Fruit fly (Drosophila melanogaster) whole organism, wandering third instar larva: ENCODE measurements around the gene Or2a.
A peak's percentile ranks its signal among the peaks of the same experiment; 100 is the strongest.

Experiments used
- Abd-B ChIP-seq: fragments of >200 bp; optimal IDR thresholded peaks from 2 replicates; lab custom pipeline; 2017; ENCODE audit warnings: missing biosample characterization, missing genetic modification characterization
- CG32264 ChIP-seq: fragments of 200-800 bp; sonication (Bioruptor generic); optimal IDR thresholded peaks from 2 replicates; lab custom pipeline; 2016; ENCODE audit warnings: missing biosample characterization, missing genetic modification characterization
- CG9705 ChIP-seq: fragments of 200-800 bp; sonication (Bioruptor generic); optimal IDR thresholded peaks from 2 replicates; lab custom pipeline; 2018; ENCODE audit warnings: missing biosample characterization, mild to moderate bottlenecking, missing genetic modification characterization
- Dfd ChIP-seq: fragments of >200 bp; optimal IDR thresholded peaks from 2 replicates; lab custom pipeline; 2017; ENCODE audit warnings: missing biosample characterization, missing genetic modification characterization
- Dif ChIP-seq: fragments of 200-275, 200-300 bp; sonication (Bioruptor generic); optimal IDR thresholded peaks from 2 replicates; lab custom pipeline; 2018; ENCODE audit warnings: missing biosample characterization, missing genetic modification characterization; ENCODE audit not compliant: partially characterized antibody
- GATAd ChIP-seq: sonication (Bioruptor generic); optimal IDR thresholded peaks from 2 replicates; lab custom pipeline; 2016; ENCODE audit warnings: missing biosample characterization, missing genetic modification characterization
- HLH106 ChIP-seq: fragments of 200-800 bp; optimal IDR thresholded peaks from 3 replicates; lab custom pipeline; 2019; ENCODE audit warnings: missing biosample characterization, mild to moderate bottlenecking, missing genetic modification characterization, moderate library complexity
- Hnf4 ChIP-seq: fragments of 200-800 bp; sonication (Bioruptor generic); optimal IDR thresholded peaks from 2 replicates; lab custom pipeline; 2016; ENCODE audit warnings: missing biosample characterization, mild to moderate bottlenecking, missing genetic modification characterization
- Hr78 ChIP-seq: fragments of >200 bp; optimal IDR thresholded peaks from 2 replicates; lab custom pipeline; 2017; ENCODE audit warnings: missing biosample characterization, missing genetic modification characterization
- Hr83 ChIP-seq: fragments of 200-300 bp; sonication (Bioruptor generic); optimal IDR thresholded peaks from 2 replicates; lab custom pipeline; 2016; ENCODE audit warnings: missing biosample characterization, mild to moderate bottlenecking, missing genetic modification characterization, moderate library complexity; ENCODE audit not compliant: poor library complexity, severe bottlenecking
- Jra ChIP-seq: sonication (Bioruptor generic); optimal IDR thresholded peaks from 2 replicates; lab custom pipeline; 2016; ENCODE audit warnings: missing biosample characterization, missing genetic modification characterization
- Mio ChIP-seq: sonication (Bioruptor generic); optimal IDR thresholded peaks from 2 replicates; lab custom pipeline; 2016; ENCODE audit warnings: missing biosample characterization, missing genetic modification characterization
- N ChIP-seq: fragments of >200 bp; optimal IDR thresholded peaks from 2 replicates; lab custom pipeline; 2018; ENCODE audit warnings: missing biosample characterization, missing external identifiers, missing genetic modification characterization
- OdsH ChIP-seq: fragments of 200-800 bp; sonication (Bioruptor generic); optimal IDR thresholded peaks from 2 replicates; lab custom pipeline; 2016; ENCODE audit warnings: missing biosample characterization, mild to moderate bottlenecking, missing genetic modification characterization
- Rel ChIP-seq, 2 experiments: fragments of 200-800 bp; sonication (Bioruptor generic) in 1 of 2; optimal IDR thresholded peaks; 2 replicates in 1 of 2; 3 replicates in 1 of 2; lab custom pipeline; 2016 to 2019; ENCODE audit warnings: mild to moderate bottlenecking in 2 of 2, missing biosample characterization in 2 of 2, missing genetic modification characterization in 2 of 2, moderate library complexity in 1 of 2
- Sp1 ChIP-seq: fragments of 200-800 bp; sonication (Bioruptor generic); optimal IDR thresholded peaks from 3 replicates; lab custom pipeline; 2019; ENCODE audit warnings: missing biosample characterization, mild to moderate bottlenecking, missing genetic modification characterization, moderate library complexity
- Vsx2 ChIP-seq: fragments of 200-300, 225-300 bp; sonication (Bioruptor generic); optimal IDR thresholded peaks from 2 replicates; lab custom pipeline; 2018; ENCODE audit warnings: missing biosample characterization, missing genetic modification characterization; ENCODE audit not compliant: partially characterized antibody
- br ChIP-seq: fragments of 200-800 bp; sonication (Bioruptor generic); optimal IDR thresholded peaks from 2 replicates; lab custom pipeline; 2016; ENCODE audit warnings: missing biosample characterization, missing genetic modification characterization
- brk ChIP-seq: fragments of 200-800 bp; sonication (Bioruptor generic); optimal IDR thresholded peaks from 2 replicates; lab custom pipeline; 2016; ENCODE audit warnings: missing biosample characterization, mild to moderate bottlenecking, missing genetic modification characterization
- dmrt93B ChIP-seq: fragments of 200-800 bp; sonication (Bioruptor generic); optimal IDR thresholded peaks from 2 replicates; lab custom pipeline; 2018; ENCODE audit warnings: missing biosample characterization, mild to moderate bottlenecking, missing genetic modification characterization
- dsf ChIP-seq: sonication (Bioruptor generic); optimal IDR thresholded peaks from 2 replicates; lab custom pipeline; 2016; ENCODE audit warnings: missing biosample characterization, missing genetic modification characterization, borderline replicate concordance
- ey ChIP-seq: fragments of 200-800 bp; sonication (Bioruptor generic); optimal IDR thresholded peaks from 2 replicates; lab custom pipeline; 2016; ENCODE audit warnings: missing biosample characterization, missing genetic modification characterization
- foxo ChIP-seq, 2 experiments: fragments of 200-800 bp; sonication (Bioruptor generic); optimal IDR thresholded peaks; 2 replicates in 1 of 2; 3 replicates in 1 of 2; lab custom pipeline; 2016 to 2017; ENCODE audit warnings: missing biosample characterization in 2 of 2, missing genetic modification characterization in 2 of 2
- fru ChIP-seq: fragments of 200-800 bp; sonication (Bioruptor generic); optimal IDR thresholded peaks from 3 replicates; lab custom pipeline; 2016; ENCODE audit warnings: missing biosample characterization, mild to moderate bottlenecking, missing genetic modification characterization
- h ChIP-seq: fragments of 200-800 bp; sonication (Bioruptor generic); optimal IDR thresholded peaks from 3 replicates; lab custom pipeline; 2016; ENCODE audit warnings: missing biosample characterization, mild to moderate bottlenecking, missing genetic modification characterization
- jim ChIP-seq: fragments of 175-275, 200-325 bp; sonication (Bioruptor generic); optimal IDR thresholded peaks from 2 replicates; lab custom pipeline; 2016; ENCODE audit warnings: missing biosample characterization, mild to moderate bottlenecking, missing genetic modification characterization
- lola ChIP-seq: fragments of >200 bp; optimal IDR thresholded peaks from 2 replicates; lab custom pipeline; 2017; ENCODE audit warnings: missing biosample characterization, missing genetic modification characterization
- pan ChIP-seq: fragments of >200 bp; optimal IDR thresholded peaks from 2 replicates; lab custom pipeline; 2017
- psq ChIP-seq: fragments of 200-800 bp; sonication (Bioruptor generic); optimal IDR thresholded peaks from 3 replicates; lab custom pipeline; 2017; ENCODE audit warnings: missing biosample characterization, mild to moderate bottlenecking, missing genetic modification characterization, moderate library complexity
- rgr ChIP-seq: fragments of 200-800 bp; sonication (Bioruptor generic); optimal IDR thresholded peaks from 3 replicates; lab custom pipeline; 2016; ENCODE audit warnings: missing biosample characterization, mild to moderate bottlenecking, missing genetic modification characterization
- sage ChIP-seq: fragments of 200-800 bp; sonication (Bioruptor generic); optimal IDR thresholded peaks from 2 replicates; lab custom pipeline; 2016; ENCODE audit warnings: missing biosample characterization, mild to moderate bottlenecking, missing genetic modification characterization
- sv ChIP-seq: fragments of 200-800 bp; sonication (Bioruptor generic); optimal IDR thresholded peaks from 3 replicates; lab custom pipeline; 2016; ENCODE audit warnings: missing biosample characterization, missing genetic modification characterization
- tai ChIP-seq: sonication (Bioruptor generic); optimal IDR thresholded peaks from 2 replicates; lab custom pipeline; 2016; ENCODE audit warnings: missing biosample characterization, missing genetic modification characterization
- usp ChIP-seq: fragments of >200 bp; optimal IDR thresholded peaks from 2 replicates; lab custom pipeline; 2017; ENCODE audit warnings: missing biosample characterization, missing genetic modification characterization
- woc ChIP-seq: sonication (Bioruptor generic); optimal IDR thresholded peaks from 2 replicates; lab custom pipeline; 2016; ENCODE audit warnings: missing biosample characterization, mild to moderate bottlenecking, missing genetic modification characterization

Gene Or2a

dm6 chrX:2269822-2270556 lies 24.0 kb downstream of the Or2a start:
- TF ChIP-seq Vsx2 (GFP tag; lab: Kevin White, UChicago) = no peak
- no peak for TF ChIP-seq N (GFP tag; lab: Kevin White, UChicago)
- TF ChIP-seq psq (GFP tag; lab: Kevin White, UChicago) = peak; percentile 30
- TF ChIP-seq foxo (GFP tag; optimal IDR thresholded peaks at IDR 0.05; lab: Kevin White, UChicago) = peak in 1 of 2 experiments; percentile 63
- peak; percentile 3 for TF ChIP-seq Sp1 (GFP tag; lab: Kevin White, UChicago)
- no peak for TF ChIP-seq Jra (GFP tag; lab: Kevin White, UChicago)
- peak; percentile 23 for TF ChIP-seq OdsH (GFP tag; lab: Kevin White, UChicago)
- peak; percentile 49 for TF ChIP-seq h
- TF ChIP-seq fru (GFP tag; lab: Kevin White, UChicago) = peak; percentile 57
- TF ChIP-seq GATAd (GFP tag; lab: Kevin White, UChicago) = no peak
- no peak for TF ChIP-seq dsf (GFP tag; lab: Kevin White, UChicago)
- peak; percentile 29 for TF ChIP-seq ey (GFP tag; lab: Kevin White, UChicago)
- no peak for TF ChIP-seq Dfd (GFP tag; lab: Kevin White, UChicago)
- TF ChIP-seq jim (GFP tag; lab: Kevin White, UChicago) = peak; percentile 73
- TF ChIP-seq Mio (GFP tag; lab: Kevin White, UChicago) = no peak
- TF ChIP-seq br (GFP tag; lab: Kevin White, UChicago) = peak; percentile 16

DNA sequence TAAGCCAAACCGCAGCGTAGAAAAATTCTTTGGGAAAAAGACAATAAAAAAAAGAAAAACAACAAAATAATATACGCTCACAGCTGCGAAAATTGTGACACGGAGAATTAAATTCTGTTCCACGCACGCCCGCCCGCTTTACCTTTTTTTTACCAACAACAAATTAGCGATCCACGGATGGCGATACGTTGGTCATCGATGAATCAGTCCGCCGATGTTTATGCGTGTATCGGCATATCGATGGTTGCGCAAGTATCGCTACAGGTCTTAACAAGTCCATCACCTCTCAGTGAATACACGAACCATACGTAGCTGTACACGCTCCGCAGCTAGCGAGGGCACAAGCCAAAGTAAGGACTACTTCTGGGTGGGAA lies 24.5 kb downstream of the Or2a start, which contains the start of gene CG2924:
CG2924 (minus strand) TSS at position 205 of the 374 bp plus-strand sequence.
- no peak for TF ChIP-seq Dfd (GFP tag; lab: Kevin White, UChicago)
- TF ChIP-seq psq (GFP tag; lab: Kevin White, UChicago) = peak; percentile 2
- no peak for TF ChIP-seq brk
- TF ChIP-seq GATAd (GFP tag; lab: Kevin White, UChicago) = peak; percentile 13
- peak; percentile 66 for TF ChIP-seq rgr (GFP tag; lab: Kevin White, UChicago)
- TF ChIP-seq sage (GFP tag; lab: Kevin White, UChicago) = no peak
- TF ChIP-seq sv (GFP tag; lab: Kevin White, UChicago) = peak; percentile 59
- TF ChIP-seq dmrt93B (GFP tag; lab: Kevin White, UChicago) = peak; percentile 6
- TF ChIP-seq dsf (GFP tag; lab: Kevin White, UChicago) = peak; percentile 20
- TF ChIP-seq CG9705 (GFP tag; lab: Kevin White, UChicago) = peak; percentile 39
- TF ChIP-seq HLH106 (tag; lab: Kevin White, UChicago) = peak; percentile 47
- TF ChIP-seq tai = peak; percentile 90
- TF ChIP-seq Rel (GFP tag; optimal IDR thresholded peaks at IDR 0.05; lab: Kevin White, UChicago) = no peak
- TF ChIP-seq Rel (tag; optimal IDR thresholded peaks at IDR 0.05; lab: Kevin White, UChicago) = peak; percentile 30
- TF ChIP-seq lola (GFP tag; lab: Kevin White, UChicago) = no peak
- no peak for TF ChIP-seq Dif (GFP tag; lab: Kevin White, UChicago)
- TF ChIP-seq foxo (GFP tag; optimal IDR thresholded peaks at IDR 0.05; lab: Kevin White, UChicago) = peak in 1 of 2 experiments; percentile 69
- TF ChIP-seq Sp1 (GFP tag; lab: Kevin White, UChicago) = peak; percentile 28
- peak; percentile 47 for TF ChIP-seq ey (GFP tag; lab: Kevin White, UChicago)
- TF ChIP-seq Mio (GFP tag; lab: Kevin White, UChicago) = no peak
- TF ChIP-seq OdsH (GFP tag; lab: Kevin White, UChicago) = peak; percentile 18
- no peak for TF ChIP-seq Abd-B (GFP tag; lab: Kevin White, UChicago)
- peak; percentile 58 for TF ChIP-seq fru (GFP tag; lab: Kevin White, UChicago)
- no peak for TF ChIP-seq woc (GFP tag; lab: Kevin White, UChicago)
- TF ChIP-seq h = peak; percentile 74
- peak; percentile 95 for TF ChIP-seq Hr83
- TF ChIP-seq jim (GFP tag; lab: Kevin White, UChicago) = peak; percentile 85
- TF ChIP-seq br (GFP tag; lab: Kevin White, UChicago) = peak; percentile 30
- TF ChIP-seq Hnf4 = peak; percentile 85
- TF ChIP-seq Hr78 (GFP tag; lab: Kevin White, UChicago) = no peak
- TF ChIP-seq pan (lab: Kevin White, UChicago) = no peak
- no peak for TF ChIP-seq CG32264 (GFP tag; lab: Kevin White, UChicago)
- TF ChIP-seq Jra (GFP tag; lab: Kevin White, UChicago) = peak; percentile 78
- no peak for TF ChIP-seq usp (GFP tag; lab: Kevin White, UChicago)
- TF ChIP-seq N (GFP tag; lab: Kevin White, UChicago) = no peak
